Worm (Caenorhabditis elegans) whole organism, young adult: ENCODE measurements around the gene srw-19.

ENCODE experiments used
- F49E8.2 ChIP-seq: sonication (generic microtip); optimal IDR thresholded peaks from 3 replicates; lab custom pipeline; 2017; ENCODE audit warnings: missing genetic modification characterization, mild to moderate bottlenecking, missing compliant biosample characterization, antibody characterized with exemption, moderate library complexity; ENCODE audit not compliant: insufficient read depth
- T07F8.4 ChIP-seq: sonication (generic microtip); optimal IDR thresholded peaks from 2 replicates; lab custom pipeline; 2016; ENCODE audit warnings: mild to moderate bottlenecking, missing genetic modification characterization, moderate library complexity, missing compliant biosample characterization
- T26A5.8 ChIP-seq: sonication (generic microtip); optimal IDR thresholded peaks from 2 replicates; lab custom pipeline; 2016; ENCODE audit warnings: missing genetic modification characterization, missing compliant biosample characterization
- Y53F4B.3 ChIP-seq: fragments of 200-800 bp; sonication (Bioruptor generic); IDR thresholded peaks from 2 replicates; pipeline ENCODE4 v1.3.6; 2022; ENCODE audit warnings: missing genetic modification reagents, missing genetic modification characterization, missing compliant biosample characterization
- Y56A3A.18 ChIP-seq: fragments of 200-800 bp; sonication (Bioruptor generic); IDR thresholded peaks from 2 replicates; pipeline ENCODE4 v1.3.6; 2022; ENCODE audit warnings: missing genetic modification reagents, missing genetic modification characterization, missing compliant biosample characterization
- Y95B8A.8 ChIP-seq: fragments of 200-800 bp; sonication (Bioruptor generic); IDR thresholded peaks from 2 replicates; pipeline ENCODE4 v1.3.6; 2022; ENCODE audit warnings: missing genetic modification reagents, missing genetic modification characterization, missing compliant biosample characterization
- ZK185.1 ChIP-seq: sonication (generic microtip); optimal IDR thresholded peaks from 2 replicates; lab custom pipeline; 2016; ENCODE audit warnings: mild to moderate bottlenecking, missing genetic modification characterization, missing compliant biosample characterization; ENCODE audit not compliant: poor library complexity, severe bottlenecking
- atf-7 ChIP-seq: sonication (generic microtip); optimal IDR thresholded peaks from 2 replicates; lab custom pipeline; 2017; ENCODE audit warnings: mild to moderate bottlenecking, missing genetic modification characterization, missing compliant biosample characterization
- attf-3 ChIP-seq: fragments of 200-800 bp; sonication (Bioruptor generic); conservative IDR thresholded peaks from 2 replicates; pipeline ENCODE4 v1.3.6; 2022; ENCODE audit warnings: missing genetic modification reagents, missing genetic modification characterization, missing compliant biosample characterization
- bed-1 ChIP-seq: fragments of 200-800 bp; sonication (Bioruptor generic); IDR thresholded peaks from 2 replicates; pipeline ENCODE4 v1.3.6; 2022; ENCODE audit warnings: missing genetic modification reagents, missing genetic modification characterization, missing compliant biosample characterization
- bed-2 ChIP-seq: fragments of 200-800 bp; sonication (Bioruptor generic); IDR thresholded peaks from 2 replicates; pipeline ENCODE4 v1.3.6; 2022; ENCODE audit warnings: missing genetic modification reagents, missing genetic modification characterization, missing compliant biosample characterization
- ceh-27 ChIP-seq: fragments of 200-800 bp; sonication (Bioruptor generic); optimal IDR thresholded peaks from 2 replicates; lab custom pipeline; 2018; ENCODE audit warnings: mild to moderate bottlenecking, missing genetic modification characterization, moderate library complexity, missing compliant biosample characterization
- ekl-4 ChIP-seq: fragments of 200-800 bp; sonication (Bioruptor generic); IDR thresholded peaks from 2 replicates; pipeline ENCODE4 v1.3.6; 2022; ENCODE audit warnings: missing genetic modification reagents, missing genetic modification characterization, missing compliant biosample characterization
- ets-4 ChIP-seq: fragments of 200-800 bp; sonication (Bioruptor generic); optimal IDR thresholded peaks from 2 replicates; lab custom pipeline; 2018; ENCODE audit warnings: mild to moderate bottlenecking, missing genetic modification characterization, missing compliant biosample characterization
- him-1 ChIP-seq: sonication (generic microtip); optimal IDR thresholded peaks from 2 replicates; lab custom pipeline; 2016; ENCODE audit warnings: missing genotype, missing genetic modification reagents, missing genetic modification characterization, missing compliant biosample characterization
- hrde-1 ChIP-seq: sonication (generic microtip); optimal IDR thresholded peaks from 2 replicates; lab custom pipeline; 2016; ENCODE audit warnings: missing genetic modification characterization, mild to moderate bottlenecking, missing compliant biosample characterization, moderate library complexity, missing genotype, missing genetic modification reagents, borderline replicate concordance
- lin-26 ChIP-seq: fragments of 200-800 bp; sonication (Bioruptor generic); IDR thresholded peaks from 2 replicates; pipeline ENCODE4 v1.3.6; 2022; ENCODE audit warnings: missing genetic modification reagents, missing genetic modification characterization, missing compliant biosample characterization
- madf-3 ChIP-seq: fragments of 200-800 bp; sonication (Bioruptor generic); IDR thresholded peaks from 2 replicates; pipeline ENCODE4 v1.3.6; 2022; ENCODE audit warnings: missing genetic modification reagents, missing genetic modification characterization, missing compliant biosample characterization
- madf-8 ChIP-seq: fragments of 200-800 bp; sonication (Bioruptor generic); conservative IDR thresholded peaks from 2 replicates; pipeline ENCODE4 v1.3.6; 2022; ENCODE audit warnings: missing genetic modification reagents, missing genetic modification characterization, missing compliant biosample characterization
- nhr-27 ChIP-seq: fragments of 200-800 bp; sonication (Bioruptor generic); optimal IDR thresholded peaks from 2 replicates; lab custom pipeline; 2018; ENCODE audit warnings: mild to moderate bottlenecking, missing genetic modification characterization, moderate library complexity, missing compliant biosample characterization
- nhr-80 ChIP-seq: sonication (generic microtip); optimal IDR thresholded peaks from 2 replicates; lab custom pipeline; 2016; ENCODE audit warnings: missing genetic modification characterization, missing compliant biosample characterization
- nhr-90 ChIP-seq: sonication (generic microtip); optimal IDR thresholded peaks from 2 replicates; lab custom pipeline; 2016; ENCODE audit warnings: missing genotype, mild to moderate bottlenecking, missing genetic modification characterization, missing compliant biosample characterization
- pha-4 ChIP-seq: fragments of 150-350 bp; sonication (generic microtip); optimal IDR thresholded peaks from 2 replicates; lab custom pipeline; 2014; ENCODE audit warnings: missing biosample characterization, missing genetic modification reagents, missing genetic modification characterization
- rpc-1 ChIP-seq, 2 experiments: fragments of 150-350 bp in 1 of 2; sonication (generic microtip) in 1 of 2; optimal IDR thresholded peaks; 2 replicates each; lab custom pipeline; 2014 to 2018; ENCODE audit warnings: missing biosample characterization in 1 of 2, missing genetic modification characterization in 1 of 2, missing genetic modification reagents in 1 of 2, missing genotype in 1 of 2
- snpc-4 ChIP-seq, 5 experiments: fragments of 150-350 bp in 1 of 5; sonication (generic microtip) in 4 of 5; optimal IDR thresholded peaks; 2 replicates each; lab custom pipeline; 2014 to 2018; ENCODE audit warnings: missing genetic modification characterization in 5 of 5, missing biosample characterization in 3 of 5, antibody characterized with exemption in 2 of 5, mild to moderate bottlenecking in 2 of 5, missing compliant biosample characterization in 2 of 5, missing genotype in 2 of 5, moderate library complexity in 2 of 5, missing genetic modification reagents in 1 of 5
- somi-1 ChIP-seq: fragments of 200-800 bp; sonication (Bioruptor generic); optimal IDR thresholded peaks from 2 replicates; lab custom pipeline; 2018; ENCODE audit warnings: mild to moderate bottlenecking, missing genetic modification characterization, missing compliant biosample characterization
- tbx-9 ChIP-seq: sonication (generic microtip); optimal IDR thresholded peaks from 2 replicates; lab custom pipeline; 2016; ENCODE audit warnings: borderline replicate concordance, missing genetic modification characterization, inconsistent platforms, missing compliant biosample characterization
- unc-130 ChIP-seq: sonication (generic microtip); optimal IDR thresholded peaks from 2 replicates; lab custom pipeline; 2016; ENCODE audit warnings: missing genetic modification reagents, missing genetic modification characterization, missing compliant biosample characterization
- ztf-22 ChIP-seq: fragments of 200-800 bp; sonication (Bioruptor generic); optimal IDR thresholded peaks from 2 replicates; lab custom pipeline; 2018; ENCODE audit warnings: mild to moderate bottlenecking, missing genetic modification characterization, moderate library complexity, missing compliant biosample characterization
- ztf-3 ChIP-seq: fragments of 200-800 bp; sonication (Bioruptor generic); optimal IDR thresholded peaks from 2 replicates; lab custom pipeline; 2018; ENCODE audit warnings: mild to moderate bottlenecking, missing genetic modification characterization, missing compliant biosample characterization

Gene srw-19

DNA sequence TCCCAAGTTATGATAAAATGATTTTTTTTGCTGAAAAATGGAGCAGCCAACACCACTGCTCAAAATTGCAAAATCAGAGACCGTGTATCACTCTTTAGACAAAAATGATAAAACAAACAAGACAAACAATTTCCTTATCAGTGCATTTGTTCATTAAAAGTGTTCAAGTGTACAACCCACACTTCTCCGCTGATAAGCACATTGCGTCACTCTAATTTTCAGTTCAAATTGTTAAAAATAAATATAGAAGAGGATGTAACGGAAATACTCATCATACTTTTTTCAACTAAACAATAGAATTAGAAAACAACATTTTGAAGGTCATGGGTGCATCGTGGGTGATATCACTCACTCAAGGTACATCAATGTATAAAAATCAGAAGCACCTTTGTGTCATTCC is 37.5 kb upstream of the srw-19 start, which contains the start of gene nhr-291:
TSS of gene nhr-291 (plus strand) at position 324 of the 400 bp plus-strand sequence.
- TF ChIP-seq atf-7 (tag; lab: Kevin White, UChicago), result peak; percentile 18
- peak; percentile 36 for TF ChIP-seq ets-4
- TF ChIP-seq nhr-80 (tag; lab: Kevin White, UChicago), result peak; percentile 93
- peak; percentile 89 for TF ChIP-seq pha-4 (tag; lab: Kevin White, UChicago)
- TF ChIP-seq Y56A3A.18, result no peak
- TF ChIP-seq, all 124 proteins: peak for 4

DNA sequence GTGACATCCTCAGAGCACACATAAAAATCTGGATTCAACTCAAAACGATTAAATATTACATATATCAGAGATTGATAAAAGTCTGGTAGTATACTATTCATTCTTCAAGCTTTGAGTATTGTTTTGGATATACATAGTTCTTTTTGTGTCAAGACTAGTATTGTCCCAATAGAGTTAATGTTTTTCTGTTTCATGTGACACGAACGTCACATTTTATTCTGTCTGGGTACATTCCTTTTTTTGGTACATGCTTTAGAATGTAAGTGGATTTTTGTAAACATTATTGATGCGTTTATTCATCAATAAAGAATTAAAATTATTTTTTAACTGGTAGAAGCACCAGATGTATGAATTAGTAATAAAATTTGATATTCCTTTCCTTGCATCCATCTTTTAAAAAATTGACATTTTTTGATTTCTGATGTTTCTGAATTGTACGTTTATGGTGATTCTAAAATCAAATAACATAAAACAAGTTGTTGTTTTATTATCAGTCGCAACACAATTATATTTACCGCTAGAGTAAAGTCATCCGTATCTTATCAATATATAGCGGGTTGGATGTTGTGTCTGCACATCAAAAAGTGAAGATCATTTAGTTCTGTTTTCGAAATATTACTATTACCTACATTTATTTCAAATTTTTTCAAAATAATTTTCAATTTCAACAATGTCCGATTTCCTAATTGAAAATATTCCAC is 34.8 kb upstream of the srw-19 start, which contains the start of the genes srt-22 and nhr-246:
TSS of gene srt-22 (minus strand) at position 101 of the 701 bp plus-strand sequence.
TSS of gene nhr-246 (plus strand) at position 651 of the 701 bp plus-strand sequence.
- TF ChIP-seq ceh-27 (GFP tag; lab: Kevin White, UChicago) (no peak), nhr-90 (tag; lab: Kevin White, UChicago) (no peak), ZK185.1 (tag; lab: Kevin White, UChicago) (no peak), ztf-22 (GFP tag; lab: Kevin White, UChicago) (no peak), snpc-4 (GFP tag; optimal IDR thresholded peaks at IDR 0.05; lab: Kevin White, UChicago) (no peak), snpc-4 (tag; optimal IDR thresholded peaks at IDR 0.05; lab: Kevin White, UChicago) (no peak), bed-2 (GFP tag; lab: Robert Waterston, UW) (no peak), unc-130 (GFP tag; lab: Kevin White, UChicago) (no peak), Y95B8A.8 (GFP tag; lab: Robert Waterston, UW) (no peak), madf-8 (GFP tag; lab: Robert Waterston, UW) (no peak)

DNA sequence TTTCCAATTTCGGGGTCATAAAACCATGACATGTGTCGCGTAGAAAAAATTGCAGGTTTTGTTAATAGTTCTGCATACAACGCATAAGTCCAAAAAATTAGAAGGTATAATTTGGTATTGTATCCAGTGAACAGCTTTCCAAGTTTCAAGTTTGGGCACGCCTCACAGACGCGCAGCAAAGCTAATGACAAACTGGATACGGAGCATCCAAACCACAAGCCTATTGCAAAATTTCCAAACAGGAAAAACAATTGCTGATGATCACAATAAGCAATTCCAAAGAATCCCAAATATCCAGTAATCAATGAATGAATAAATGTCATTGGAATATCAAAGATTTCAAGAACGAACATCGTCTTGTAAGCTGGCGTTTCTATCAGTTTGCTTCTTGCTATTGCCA is 32.4 kb upstream of the srw-19 start:
- TF ChIP-seq ekl-4 (GFP tag; lab: Robert Waterston, UW) (no peak), T07F8.4 (tag; lab: Kevin White, UChicago) (no peak), him-1 (tag; lab: Kevin White, UChicago) (no peak), tbx-9 (tag; lab: Kevin White, UChicago) (no peak), hrde-1 (tag; lab: Kevin White, UChicago) (no peak), T26A5.8 (tag; lab: Kevin White, UChicago) (no peak), madf-8 (GFP tag; lab: Robert Waterston, UW) (no peak), nhr-27 (no peak), F49E8.2 (no peak), bed-1 (GFP tag; lab: Robert Waterston, UW) (no peak), madf-3 (no peak), Y53F4B.3 (GFP tag; lab: Robert Waterston, UW) (no peak), lin-26 (GFP tag; lab: Robert Waterston, UW) (no peak), somi-1 (GFP tag; lab: Kevin White, UChicago) (no peak), ztf-3 (GFP tag; lab: Kevin White, UChicago) (no peak), attf-3 (GFP tag; lab: Robert Waterston, UW) (no peak)

DNA sequence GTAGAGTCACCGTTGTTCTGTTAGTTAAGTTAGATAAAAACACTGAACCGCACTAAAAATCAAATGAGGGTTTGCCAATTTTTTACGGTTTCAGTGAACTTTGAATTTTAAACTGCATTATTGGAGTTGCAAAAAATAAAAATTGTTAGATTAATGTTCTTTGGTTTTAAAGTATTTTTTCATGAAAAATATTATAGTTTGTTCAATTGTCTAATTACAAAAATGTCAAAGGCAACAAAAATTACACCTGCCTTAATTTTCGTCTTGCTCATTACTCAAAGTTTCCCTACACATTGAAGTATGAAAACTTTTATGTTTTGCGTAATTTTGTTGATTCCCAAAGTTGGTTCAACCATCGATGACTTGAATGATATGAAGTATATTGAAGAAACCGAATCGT is 29.6 kb upstream of the srw-19 start, which contains the start of gene irld-62:
TSS of gene irld-62 (plus strand) at position 301 of the 400 bp plus-strand sequence.
- TF ChIP-seq ZK185.1 (tag; lab: Kevin White, UChicago) (no peak), rpc-1 (optimal IDR thresholded peaks at IDR 0.05; lab: Kevin White, UChicago) (no peak), rpc-1 (tag; optimal IDR thresholded peaks at IDR 0.05; lab: Kevin White, UChicago) (no peak)
- TF ChIP-seq, all 124 proteins: peak for 0
